Worm (Caenorhabditis elegans) whole organism, late embryonic: Measurements from ENCODE around the gene hex-1.

ENCODE experiments used
- ceh-34 ChIP-seq: sonication (generic microtip); optimal IDR thresholded peaks from 2 replicates; lab custom pipeline; 2016; ENCODE audit warnings: mild to moderate bottlenecking, missing genetic modification characterization, missing compliant biosample characterization
- hlh-30 ChIP-seq: sonication (generic microtip); optimal IDR thresholded peaks from 2 replicates; lab custom pipeline; 2017; ENCODE audit warnings: antibody characterized with exemption, missing genetic modification characterization, missing compliant biosample characterization; ENCODE audit not compliant: insufficient read depth
- pha-4 ChIP-seq: fragments of 150-350 bp; optimal IDR thresholded peaks from 2 replicates; lab custom pipeline; 2018; ENCODE audit warnings: missing biosample characterization, missing genetic modification reagents, missing genetic modification characterization
- unc-86 ChIP-seq: sonication (generic microtip); optimal IDR thresholded peaks from 2 replicates; lab custom pipeline; 2016; ENCODE audit warnings: missing genetic modification characterization, missing compliant biosample characterization

DNA sequence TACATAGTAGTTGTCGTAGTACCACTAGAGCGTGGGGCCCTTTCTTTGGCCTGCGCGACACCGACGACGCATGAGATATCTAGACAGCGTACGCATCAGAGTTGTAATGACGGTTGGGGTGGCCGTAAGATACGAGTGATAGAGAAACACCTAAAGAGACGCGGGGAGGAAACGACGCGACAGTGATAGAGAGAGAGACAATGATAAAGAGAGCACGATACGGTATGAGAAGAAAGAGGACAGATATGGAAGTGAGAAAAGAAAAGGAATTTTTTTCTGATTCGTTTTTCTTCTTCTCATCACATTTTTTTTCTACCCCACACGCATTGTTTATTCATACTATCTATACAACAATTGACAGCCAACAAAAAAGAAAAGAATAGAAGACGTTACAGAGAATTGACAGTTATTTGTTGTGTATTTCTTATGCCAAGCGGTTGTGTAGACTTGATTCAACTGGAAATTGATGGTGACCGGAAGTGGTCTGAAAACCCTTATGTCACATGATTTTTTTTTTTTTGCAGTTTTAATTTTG lies 42.5 kb upstream of the hex-1 start:
- no peak for TF ChIP-seq pha-4 (tag; lab: Kevin White, UChicago)
- TF ChIP-seq hlh-30 (tag; lab: Kevin White, UChicago) = no peak
- no peak for TF ChIP-seq unc-86 (tag; lab: Kevin White, UChicago)
- no peak for TF ChIP-seq ceh-34 (tag; lab: Kevin White, UChicago)
